Fruit fly (Drosophila melanogaster) whole organism: ENCODE data around the gene CG33290.

ENCODE experiments used
- CG8478 ChIP-seq: fragments of >200 bp; optimal IDR thresholded peaks from 2 replicates; lab custom pipeline; 2018; ENCODE audit warnings: inconsistent platforms
- Dll ChIP-seq: fragments of >200 bp; optimal IDR thresholded peaks from 2 replicates; lab custom pipeline; 2017
- EcR ChIP-seq, 2 experiments: fragments of >200 bp; optimal IDR thresholded peaks; 2 replicates each; lab custom pipeline; 2017; ENCODE audit warnings: missing biosample characterization in 2 of 2, missing genetic modification characterization in 2 of 2, missing genetic modification reagents in 2 of 2
- pan ChIP-seq: fragments of >200 bp; optimal IDR thresholded peaks from 2 replicates; lab custom pipeline; 2017
- psq ChIP-seq: fragments of >200 bp; optimal IDR thresholded peaks from 2 replicates; lab custom pipeline; 2017
- usp ChIP-seq: fragments of >200 bp; optimal IDR thresholded peaks from 2 replicates; lab custom pipeline; 2017; ENCODE audit warnings: missing biosample characterization, missing genetic modification characterization, mixed read lengths

The CG33290 gene

dm6 chr3L:21539245-21540196 is 2.6 kb upstream of the CG33290 start, which contains the start of the genes COX8 and VhaM9.7-b:
TSS of gene COX8 (minus strand) at chr3L:21539447.
TSS of gene VhaM9.7-b (plus strand) at chr3L:21539862.
- no peak for TF ChIP-seq CG8478 (lab: Kevin White, UChicago)
- no peak for TF ChIP-seq usp (GFP tag; lab: Kevin White, UChicago)
- no peak for TF ChIP-seq pan (lab: Kevin White, UChicago)
- TF ChIP-seq Dll (lab: Kevin White, UChicago), result no peak

dm6 chr3L:21554752-21555151 is 12.6 kb downstream of the CG33290 start, which contains the start of gene Wnk:
TSS of gene Wnk (minus strand) at chr3L:21554928.
- TF ChIP-seq Dll (lab: Kevin White, UChicago) (no peak), EcR (GFP tag; optimal IDR thresholded peaks at IDR 0.05; lab: Kevin White, UChicago) (no peak), usp (GFP tag; lab: Kevin White, UChicago) (no peak), CG8478 (lab: Kevin White, UChicago) (no peak), pan (lab: Kevin White, UChicago) (no peak), psq (lab: Kevin White, UChicago) (no peak)

dm6 chr3L:21558176-21558871 is 16.2 kb downstream of the CG33290 start, which contains the start of gene CG7173:
TSS of gene CG7173 (minus strand) at chr3L:21558226.
- TF ChIP-seq CG8478 (lab: Kevin White, UChicago) (no peak), Dll (lab: Kevin White, UChicago) (no peak), EcR (GFP tag; optimal IDR thresholded peaks at IDR 0.05; lab: Kevin White, UChicago) (no peak), usp (GFP tag; lab: Kevin White, UChicago) (no peak), pan (lab: Kevin White, UChicago) (no peak), psq (lab: Kevin White, UChicago) (no peak)

- TF ChIP-seq usp (GFP tag; lab: Kevin White, UChicago) (no peak), EcR (GFP tag; optimal IDR thresholded peaks at IDR 0.05; lab: Kevin White, UChicago) (no peak), CG8478 (lab: Kevin White, UChicago) (no peak)
These were observed 19.9 kb downstream of the CG33290 start, which contains the start of gene CapaR for dm6 chr3L:21562081-21562480. TSS of gene CapaR (minus strand) at chr3L:21562181.

- no peak for TF ChIP-seq usp (GFP tag; lab: Kevin White, UChicago)
- no peak for TF ChIP-seq CG8478 (lab: Kevin White, UChicago)
- TF ChIP-seq EcR (GFP tag; optimal IDR thresholded peaks at IDR 0.05; lab: Kevin White, UChicago), result no peak
- no peak for TF ChIP-seq psq (lab: Kevin White, UChicago)
- TF ChIP-seq pan (lab: Kevin White, UChicago), result no peak
- no peak for TF ChIP-seq Dll (lab: Kevin White, UChicago)
These were observed 23.0 kb downstream of the CG33290 start, which contains the start of gene CG7634 for dm6 chr3L:21565126-21565525. TSS of gene CG7634 (plus strand) at chr3L:21565426.

dm6 chr3L:21568254-21568653 is 26.1 kb downstream of the CG33290 start:
- TF ChIP-seq psq (lab: Kevin White, UChicago) (no peak), usp (GFP tag; lab: Kevin White, UChicago) (no peak), EcR (GFP tag; optimal IDR thresholded peaks at IDR 0.05; lab: Kevin White, UChicago) (no peak), Dll (lab: Kevin White, UChicago) (no peak), pan (lab: Kevin White, UChicago) (no peak), CG8478 (lab: Kevin White, UChicago) (no peak)

- TF ChIP-seq Dll (lab: Kevin White, UChicago) (no peak), usp (GFP tag; lab: Kevin White, UChicago) (no peak), pan (lab: Kevin White, UChicago) (no peak), psq (lab: Kevin White, UChicago) (no peak), CG8478 (lab: Kevin White, UChicago) (no peak), EcR (GFP tag; optimal IDR thresholded peaks at IDR 0.05; lab: Kevin White, UChicago) (no peak)
These were observed 26.8 kb downstream of the CG33290 start, which contains the start of the genes CRIF and SMC5 for dm6 chr3L:21568848-21569372. TSS of gene CRIF (minus strand) at chr3L:21568898. TSS of gene SMC5 (plus strand) at chr3L:21569176.

- TF ChIP-seq usp (GFP tag; lab: Kevin White, UChicago), result no peak
- no peak for TF ChIP-seq EcR (GFP tag; optimal IDR thresholded peaks at IDR 0.05; lab: Kevin White, UChicago)
- no peak for TF ChIP-seq pan (lab: Kevin White, UChicago)
- no peak for TF ChIP-seq psq (lab: Kevin White, UChicago)
- no peak for TF ChIP-seq Dll (lab: Kevin White, UChicago)
- TF ChIP-seq CG8478 (lab: Kevin White, UChicago), result no peak
These were observed 31.7 kb downstream of the CG33290 start, which contains the start of gene EMC10 for dm6 chr3L:21573831-21574230. TSS of gene EMC10 (plus strand) at chr3L:21574131.

- no peak for TF ChIP-seq psq (lab: Kevin White, UChicago)
- no peak for TF ChIP-seq CG8478 (lab: Kevin White, UChicago)
- TF ChIP-seq EcR (GFP tag; optimal IDR thresholded peaks at IDR 0.05; lab: Kevin White, UChicago), result no peak
- TF ChIP-seq pan (lab: Kevin White, UChicago), result no peak
- TF ChIP-seq usp (GFP tag; lab: Kevin White, UChicago), result no peak
These were observed 32.2 kb downstream of the CG33290 start for dm6 chr3L:21574296-21574745.

- TF ChIP-seq CG8478 (lab: Kevin White, UChicago) (no peak), pan (lab: Kevin White, UChicago) (no peak), Dll (lab: Kevin White, UChicago) (no peak), usp (GFP tag; lab: Kevin White, UChicago) (no peak), psq (lab: Kevin White, UChicago) (no peak), EcR (GFP tag; optimal IDR thresholded peaks at IDR 0.05; lab: Kevin White, UChicago) (no peak)
These were observed 39.8 kb downstream of the CG33290 start for dm6 chr3L:21581984-21582383.
